Fruit fly (Drosophila melanogaster) Kc167 (cell line): ENCODE results near the gene CG10949.

Source experiments
- Sin3A ChIP-seq: fragments of >200 bp; optimal IDR thresholded peaks from 2 replicates; lab custom pipeline; 2018; ENCODE audit warnings: missing external identifiers
- ttk ChIP-seq: sonication (Bioruptor generic); optimal IDR thresholded peaks from 2 replicates; lab custom pipeline; 2017; ENCODE audit warnings: missing external identifiers

- TF ChIP-seq Sin3A (lab: Kevin White, UChicago) (no peak), ttk (lab: Kevin White, UChicago) (no peak)
These were observed 15.8 kb downstream of the CG10949 start for dm6 chr2L:20400875-20401274.
